Fruit fly (Drosophila melanogaster): ENCODE results near the gene eIF3e.
A peak's percentile ranks its signal among the peaks of the same experiment; 100 is the strongest.

The eIF3e gene

dm6 chr3L:16765647-16766628 lies 20.8 kb downstream of the eIF3e start, which contains the start of gene Nrt:
Gene Nrt (plus strand): TSS chr3L:16766072.
- TF ChIP-seq Hr83 (GFP tag; optimal IDR thresholded peaks at IDR 0.05; ENCODE audit: poor library complexity, severe bottlenecking) (peak; percentile 7), CG32264 (GFP tag; optimal IDR thresholded peaks at IDR 0.05) (no peak), GATAd (GFP tag; optimal IDR thresholded peaks at IDR 0.05) (no peak), Dfd (GFP tag; optimal IDR thresholded peaks at IDR 0.05) (no peak), jim (GFP tag; optimal IDR thresholded peaks at IDR 0.05) (no peak), Hr78 (GFP tag; optimal IDR thresholded peaks at IDR 0.05) (no peak), pan (optimal IDR thresholded peaks at IDR 0.05) (no peak), dl (GFP tag; optimal IDR thresholded peaks at IDR 0.05; ENCODE audit: insufficient read depth in 1 of 2, partially characterized antibody in 2 of 2) (peak in 1 of 2 experiments; percentile 20), OdsH (GFP tag; optimal IDR thresholded peaks at IDR 0.05) (peak; percentile 41), HLH106 (tag; optimal IDR thresholded peaks at IDR 0.05) (peak; percentile 4), psq (GFP tag; optimal IDR thresholded peaks at IDR 0.05) (peak; percentile 40), fru (GFP tag; optimal IDR thresholded peaks at IDR 0.05) (peak; percentile 59), Sp1 (GFP tag; optimal IDR thresholded peaks at IDR 0.05) (peak; percentile 64), CG9705 (GFP tag; optimal IDR thresholded peaks at IDR 0.05) (no peak), foxo (GFP tag; optimal IDR thresholded peaks at IDR 0.05) (peak in 1 of 2 experiments; percentile 46), tai (GFP tag; optimal IDR thresholded peaks at IDR 0.05) (no peak), lola (GFP tag; optimal IDR thresholded peaks at IDR 0.05) (no peak), sage (GFP tag; optimal IDR thresholded peaks at IDR 0.05) (peak; percentile 78), ey (GFP tag; optimal IDR thresholded peaks at IDR 0.05) (no peak), br (GFP tag; optimal IDR thresholded peaks at IDR 0.05) (peak; percentile 3), Dif (GFP tag; optimal IDR thresholded peaks at IDR 0.05; ENCODE audit: partially characterized antibody) (peak; percentile 46), woc (GFP tag; optimal IDR thresholded peaks at IDR 0.05) (peak; percentile 18), Mio (GFP tag; optimal IDR thresholded peaks at IDR 0.05) (no peak), Hnf4 (GFP tag; optimal IDR thresholded peaks at IDR 0.05) (peak; percentile 36), dsf (GFP tag; optimal IDR thresholded peaks at IDR 0.05; ENCODE audit: borderline replicate concordance) (peak; percentile 12), sv (GFP tag; optimal IDR thresholded peaks at IDR 0.05) (peak; percentile 37), usp (GFP tag; optimal IDR thresholded peaks at IDR 0.05) (no peak), Vsx2 (GFP tag; optimal IDR thresholded peaks at IDR 0.05; ENCODE audit: partially characterized antibody) (no peak), Myc (optimal IDR thresholded peaks at IDR 0.05) (no peak), Jra (GFP tag; optimal IDR thresholded peaks at IDR 0.05) (no peak), rgr (GFP tag; optimal IDR thresholded peaks at IDR 0.05) (peak; percentile 50), Rel (GFP tag; optimal IDR thresholded peaks at IDR 0.05) (peak; percentile 41), Rel (tag; optimal IDR thresholded peaks at IDR 0.05) (no peak), brk (GFP tag; optimal IDR thresholded peaks at IDR 0.05) (peak; percentile 85), Abd-B (GFP tag; optimal IDR thresholded peaks at IDR 0.05) (no peak), h (GFP tag; optimal IDR thresholded peaks at IDR 0.05) (peak; percentile 21), N (GFP tag; optimal IDR thresholded peaks at IDR 0.05) (no peak), CrebA (GFP tag; optimal IDR thresholded peaks at IDR 0.05; ENCODE audit: borderline replicate concordance) (peak; percentile 33)

- TF ChIP-seq Hr78 (GFP tag; optimal IDR thresholded peaks at IDR 0.05) (no peak), Vsx2 (GFP tag; optimal IDR thresholded peaks at IDR 0.05; ENCODE audit: partially characterized antibody) (no peak), dmrt93B (GFP tag; optimal IDR thresholded peaks at IDR 0.05) (no peak), Dif (GFP tag; optimal IDR thresholded peaks at IDR 0.05; ENCODE audit: partially characterized antibody) (no peak), woc (GFP tag; optimal IDR thresholded peaks at IDR 0.05) (no peak), Myc (optimal IDR thresholded peaks at IDR 0.05) (no peak), brk (GFP tag; optimal IDR thresholded peaks at IDR 0.05) (no peak), ey (GFP tag; optimal IDR thresholded peaks at IDR 0.05) (no peak), tai (GFP tag; optimal IDR thresholded peaks at IDR 0.05) (no peak), Sp1 (GFP tag; optimal IDR thresholded peaks at IDR 0.05) (no peak), jim (GFP tag; optimal IDR thresholded peaks at IDR 0.05) (no peak), h (GFP tag; optimal IDR thresholded peaks at IDR 0.05) (no peak), CG32264 (GFP tag; optimal IDR thresholded peaks at IDR 0.05) (no peak), usp (GFP tag; optimal IDR thresholded peaks at IDR 0.05) (no peak), OdsH (GFP tag; optimal IDR thresholded peaks at IDR 0.05) (no peak)
Observed at dm6 chr3L:16762203-16762997, 24.3 kb downstream of the eIF3e start.

Data from whole organism, wandering third instar larva.